Worm (Caenorhabditis elegans) whole organism, L1 larva: Measurements from ENCODE around the gene lido-2.

ENCODE experiments used
- F16B12.6 ChIP-seq: fragments of 150-350 bp; optimal IDR thresholded peaks from 2 replicates; lab custom pipeline; 2014; ENCODE audit warnings: missing biosample characterization, missing genetic modification characterization
- Y116A8C.19 ChIP-seq: sonication (generic microtip); optimal IDR thresholded peaks from 2 replicates; lab custom pipeline; 2016; ENCODE audit warnings: missing compliant biosample characterization, missing genetic modification characterization, borderline replicate concordance
- alr-1 ChIP-seq: fragments of 200-800 bp; sonication (Bioruptor generic); optimal IDR thresholded peaks from 2 replicates; lab custom pipeline; 2018; ENCODE audit warnings: borderline replicate concordance, mild to moderate bottlenecking, missing genetic modification characterization, missing compliant biosample characterization
- blmp-1 ChIP-seq: fragments of 150-350 bp; optimal IDR thresholded peaks from 2 replicates; lab custom pipeline; 2014; ENCODE audit warnings: missing biosample characterization, missing genetic modification characterization
- ceh-82 ChIP-seq, 3 experiments: fragments of 150-350 bp in 1 of 3; sonication (generic microtip) in 2 of 3; optimal IDR thresholded peaks; 2 replicates each; lab custom pipeline; 2014 to 2017; ENCODE audit warnings: missing biosample characterization in 3 of 3, missing genetic modification characterization in 3 of 3
- ceh-90 ChIP-seq: sonication (generic microtip); optimal IDR thresholded peaks from 2 replicates; lab custom pipeline; 2016; ENCODE audit warnings: missing genetic modification characterization, missing compliant biosample characterization
- dpl-1 ChIP-seq, 3 experiments: fragments of 150-350 bp in 2 of 3; sonication (generic microtip) in 1 of 3; optimal IDR thresholded peaks; 2 replicates each; lab custom pipeline; 2014 to 2017; ENCODE audit warnings: missing biosample characterization in 3 of 3, missing genetic modification characterization in 3 of 3, missing genetic modification reagents in 3 of 3
- efl-3 ChIP-seq: fragments of 200-800 bp; sonication (Bioruptor generic); optimal IDR thresholded peaks from 2 replicates; lab custom pipeline; 2018; ENCODE audit warnings: mild to moderate bottlenecking, missing genetic modification characterization, missing compliant biosample characterization
- egl-27 ChIP-seq, 2 experiments: fragments of 150-350 bp in 1 of 2; sonication (generic microtip); optimal IDR thresholded peaks; 3 replicates each; lab custom pipeline; 2017 to 2018; ENCODE audit warnings: missing biosample characterization in 2 of 2, missing genetic modification characterization in 2 of 2, missing genetic modification reagents in 2 of 2
- elt-2 ChIP-seq: sonication (generic microtip); optimal IDR thresholded peaks from 2 replicates; lab custom pipeline; 2016; ENCODE audit warnings: missing genetic modification characterization, mild to moderate bottlenecking, inconsistent platforms, missing compliant biosample characterization, missing genetic modification reagents
- elt-3 ChIP-seq, 6 experiments: fragments of 150-350 bp in 1 of 6; sonication (generic microtip); optimal IDR thresholded peaks; 2 replicates each; lab custom pipeline; 2017 to 2018; ENCODE audit warnings: missing biosample characterization in 6 of 6, missing genetic modification characterization in 6 of 6, inconsistent platforms in 1 of 6
- ets-5 ChIP-seq: fragments of 200-800 bp; sonication (Bioruptor generic); IDR thresholded peaks from 2 replicates; pipeline ENCODE4 v1.3.6; 2022; ENCODE audit warnings: missing genetic modification characterization, missing compliant biosample characterization
- fkh-8 ChIP-seq: sonication (generic microtip); optimal IDR thresholded peaks from 2 replicates; lab custom pipeline; 2016; ENCODE audit warnings: mild to moderate bottlenecking, missing genetic modification characterization, missing compliant biosample characterization
- hlh-17 ChIP-seq: fragments of 200-800 bp; sonication (Bioruptor generic); optimal IDR thresholded peaks from 2 replicates; lab custom pipeline; 2018; ENCODE audit warnings: missing genetic modification characterization, mild to moderate bottlenecking, missing compliant biosample characterization, moderate library complexity, borderline replicate concordance
- irx-1 ChIP-seq: sonication (generic microtip); optimal IDR thresholded peaks from 2 replicates; lab custom pipeline; 2016; ENCODE audit warnings: missing genetic modification characterization, missing compliant biosample characterization
- isw-1 ChIP-seq: fragments of 200-800 bp; sonication (Bioruptor generic); IDR thresholded peaks from 2 replicates; pipeline ENCODE4 v1.3.6; 2022; ENCODE audit warnings: missing genetic modification characterization, missing compliant biosample characterization
- lin-13 ChIP-seq: fragments of 150-350 bp; optimal IDR thresholded peaks from 2 replicates; lab custom pipeline; 2014; ENCODE audit warnings: missing biosample characterization, missing genetic modification reagents, missing genetic modification characterization
- lin-14 ChIP-seq: fragments of 200-800 bp; sonication (Bioruptor generic); optimal IDR thresholded peaks from 2 replicates; lab custom pipeline; 2018; ENCODE audit warnings: mild to moderate bottlenecking, missing genetic modification characterization, moderate library complexity, missing compliant biosample characterization
- lin-35 ChIP-seq, 2 experiments: fragments of 150-350 bp; optimal IDR thresholded peaks; 2 replicates each; lab custom pipeline; 2014; ENCODE audit warnings: missing biosample characterization in 2 of 2, missing genetic modification characterization in 2 of 2, missing genetic modification reagents in 2 of 2
- lin-39 ChIP-seq: fragments of 150-350 bp; optimal IDR thresholded peaks from 2 replicates; lab custom pipeline; 2014; ENCODE audit warnings: missing biosample characterization, missing genetic modification reagents, missing genetic modification characterization
- lsy-2 ChIP-seq, 2 experiments: fragments of 150-350 bp; optimal IDR thresholded peaks; 2 replicates each; lab custom pipeline; 2014; ENCODE audit warnings: missing biosample characterization in 2 of 2, missing genetic modification characterization in 2 of 2
- mab-9 ChIP-seq: fragments of 200-800 bp; sonication (Bioruptor generic); IDR thresholded peaks from 2 replicates; pipeline ENCODE4 v1.3.6; 2022; ENCODE audit warnings: missing genetic modification reagents, missing genetic modification characterization, missing compliant biosample characterization
- mdl-1 ChIP-seq, 2 experiments: fragments of 150-350 bp; optimal IDR thresholded peaks; 2 replicates each; lab custom pipeline; 2014 to 2017; ENCODE audit warnings: missing biosample characterization in 2 of 2, missing genetic modification characterization in 2 of 2, inconsistent platforms in 1 of 2
- nhr-11 ChIP-seq: fragments of 150-350 bp; optimal IDR thresholded peaks from 2 replicates; lab custom pipeline; 2014; ENCODE audit warnings: missing biosample characterization, missing genetic modification characterization
- nhr-19 ChIP-seq: fragments of 200-800 bp; sonication (Bioruptor generic); conservative IDR thresholded peaks from 2 replicates; pipeline ENCODE4 v1.3.6; 2022; ENCODE audit warnings: missing genetic modification characterization, missing compliant biosample characterization
- nhr-71 ChIP-seq: sonication (generic microtip); optimal IDR thresholded peaks from 2 replicates; lab custom pipeline; 2016; ENCODE audit warnings: mild to moderate bottlenecking, missing genetic modification characterization, moderate library complexity, missing compliant biosample characterization
- nhr-77 ChIP-seq: fragments of 150-350 bp; optimal IDR thresholded peaks from 2 replicates; lab custom pipeline; 2014; ENCODE audit warnings: missing biosample characterization, missing genetic modification characterization
- nhr-84 ChIP-seq: sonication (generic microtip); optimal IDR thresholded peaks from 2 replicates; lab custom pipeline; 2017; ENCODE audit warnings: missing biosample characterization, missing genetic modification characterization
- nhr-85 ChIP-seq: sonication (generic microtip); peaks from one replicate; lab custom pipeline; 2016; ENCODE audit warnings: missing genetic modification characterization, inconsistent platforms, missing compliant biosample characterization
- nhr-90 ChIP-seq: sonication (generic microtip); optimal IDR thresholded peaks from 2 replicates; lab custom pipeline; 2016; ENCODE audit warnings: mild to moderate bottlenecking, missing genetic modification characterization, missing compliant biosample characterization; ENCODE audit not compliant: poor library complexity
- pax-3 ChIP-seq: fragments of 200-800 bp; sonication (Bioruptor generic); optimal IDR thresholded peaks from 2 replicates; lab custom pipeline; 2018; ENCODE audit warnings: mild to moderate bottlenecking, missing genetic modification characterization, moderate library complexity, missing compliant biosample characterization
- rnt-1 ChIP-seq: sonication (generic microtip); optimal IDR thresholded peaks from 2 replicates; lab custom pipeline; 2016; ENCODE audit warnings: mild to moderate bottlenecking, missing genetic modification characterization, moderate library complexity, missing compliant biosample characterization
- skn-1 ChIP-seq: fragments of 150-350 bp; optimal IDR thresholded peaks from 2 replicates; lab custom pipeline; 2014; ENCODE audit warnings: missing biosample characterization, missing genetic modification characterization
- snpc-4 ChIP-seq: fragments of 150-350 bp; optimal IDR thresholded peaks from 2 replicates; lab custom pipeline; 2014; ENCODE audit warnings: missing biosample characterization, missing genetic modification characterization
- snu-23 ChIP-seq: sonication (generic microtip); optimal IDR thresholded peaks from 2 replicates; lab custom pipeline; 2016; ENCODE audit warnings: missing genetic modification characterization, missing compliant biosample characterization
- sptf-1 ChIP-seq: fragments of 150-350 bp; optimal IDR thresholded peaks from 2 replicates; lab custom pipeline; 2014; ENCODE audit warnings: missing biosample characterization, missing genetic modification characterization
- tbx-2 ChIP-seq: sonication (generic microtip); optimal IDR thresholded peaks from 2 replicates; lab custom pipeline; 2016; ENCODE audit warnings: missing genetic modification characterization, missing compliant biosample characterization
- unc-130 ChIP-seq: fragments of 150-350 bp; optimal IDR thresholded peaks from 2 replicates; lab custom pipeline; 2017; ENCODE audit warnings: missing biosample characterization, missing genetic modification characterization, inconsistent platforms
- zag-1 ChIP-seq: fragments of 150-350 bp; optimal IDR thresholded peaks from 2 replicates; lab custom pipeline; 2014; ENCODE audit warnings: missing biosample characterization, missing genetic modification characterization
- zip-4 ChIP-seq: fragments of 200-800 bp; sonication (Bioruptor generic); optimal IDR thresholded peaks from 2 replicates; lab custom pipeline; 2018; ENCODE audit warnings: mild to moderate bottlenecking, missing genetic modification characterization, moderate library complexity, missing compliant biosample characterization
- ztf-11 ChIP-seq, 2 experiments: sonication (generic microtip); optimal IDR thresholded peaks; 2 replicates each; lab custom pipeline; 2016 to 2017; ENCODE audit warnings: missing genetic modification characterization in 2 of 2, missing biosample characterization in 1 of 2, missing compliant biosample characterization in 1 of 2

The lido-2 gene

ce11 chrX:17058340-17058739 lies 42.2 kb downstream of the lido-2 start (continued):
- TF ChIP-seq ceh-90 (no peak), alr-1 (tag; lab: Kevin White, UChicago) (no peak), pax-3 (tag; lab: Kevin White, UChicago) (no peak), F16B12.6 (no peak), isw-1 (GFP tag; lab: Robert Waterston, UW) (no peak), rnt-1 (tag; lab: Kevin White, UChicago) (peak; percentile 33), egl-27 (tag; optimal IDR thresholded peaks at IDR 0.05; lab: Kevin White, UChicago) (no peak), zag-1 (tag; lab: Kevin White, UChicago) (no peak), skn-1 (tag; lab: Kevin White, UChicago) (no peak), irx-1 (no peak), nhr-84 (tag; lab: Kevin White, UChicago) (no peak), snpc-4 (tag; lab: Kevin White, UChicago) (no peak), nhr-90 (tag; lab: Kevin White, UChicago) (no peak), ceh-82 (tag; optimal IDR thresholded peaks at IDR 0.05; lab: Kevin White, UChicago) (no peak), elt-2 (tag; lab: Kevin White, UChicago) (no peak), nhr-11 (tag; lab: Kevin White, UChicago) (no peak), ztf-11 (tag; optimal IDR thresholded peaks at IDR 0.05; lab: Kevin White, UChicago) (no peak), Y116A8C.19 (tag; lab: Kevin White, UChicago) (no peak), zip-4 (GFP tag; lab: Kevin White, UChicago) (no peak)
- TF ChIP-seq, all 84 proteins: peak for 15

- peak; percentile 21 for TF ChIP-seq blmp-1 (tag; lab: Kevin White, UChicago)
- no peak for TF ChIP-seq mab-9
- TF ChIP-seq nhr-85 (tag; lab: Kevin White, UChicago), result peak; percentile 78
- TF ChIP-seq nhr-71 (tag; lab: Kevin White, UChicago), result peak; percentile 20
- TF ChIP-seq ztf-11 (tag; optimal IDR thresholded peaks at IDR 0.05; lab: Kevin White, UChicago), result no peak
- TF ChIP-seq lin-14 (GFP tag; lab: Kevin White, UChicago), result peak; percentile 41
- TF ChIP-seq snpc-4 (tag; lab: Kevin White, UChicago), result peak; percentile 30
- TF ChIP-seq elt-2 (tag; lab: Kevin White, UChicago), result peak; percentile 56
Measured at ce11 chrX:17055836-17056783, 44.4 kb downstream of the lido-2 start.

ce11 chrX:17055481-17055835 lies 45.1 kb downstream of the lido-2 start, which contains the start of gene gcy-11:
gcy-11 (minus strand) TSS chrX:17055581.
- peak; percentile 6 for TF ChIP-seq snu-23 (GFP tag; lab: Kevin White, UChicago)
- peak; percentile 37 for TF ChIP-seq rnt-1 (tag; lab: Kevin White, UChicago)
- peak; percentile 10 for TF ChIP-seq lin-39
- no peak for TF ChIP-seq efl-3 (GFP tag; lab: Kevin White, UChicago)
- peak; percentile 60 for TF ChIP-seq nhr-71 (tag; lab: Kevin White, UChicago)
- peak; percentile 23 for TF ChIP-seq fkh-8
- no peak for TF ChIP-seq skn-1 (tag; lab: Kevin White, UChicago)
- TF ChIP-seq lsy-2 (tag; optimal IDR thresholded peaks at IDR 0.05; lab: Kevin White, UChicago), result peak; percentile 15 to 18

- peak; percentile 55 for TF ChIP-seq nhr-71 (tag; lab: Kevin White, UChicago)
- TF ChIP-seq elt-3 (tag; optimal IDR thresholded peaks at IDR 0.05; lab: Kevin White, UChicago), result peak in 2 of 6 experiments; percentile 22 to 64
- peak; percentile 43 for TF ChIP-seq nhr-90 (tag; lab: Kevin White, UChicago)
- TF ChIP-seq lin-35 (GFP tag; optimal IDR thresholded peaks at IDR 0.05; lab: Kevin White, UChicago), result no peak
- peak; percentile 50 for TF ChIP-seq lin-14 (GFP tag; lab: Kevin White, UChicago)
- no peak for TF ChIP-seq hlh-17 (GFP tag; lab: Kevin White, UChicago)
- peak; percentile 30 for TF ChIP-seq lin-13 (GFP tag; lab: Kevin White, UChicago)
- no peak for TF ChIP-seq alr-1 (tag; lab: Kevin White, UChicago)
- TF ChIP-seq unc-130 (tag; lab: Kevin White, UChicago), result no peak
- TF ChIP-seq egl-27 (tag; optimal IDR thresholded peaks at IDR 0.05; lab: Kevin White, UChicago), result no peak
- TF ChIP-seq snu-23 (GFP tag; lab: Kevin White, UChicago), result peak; percentile 18
- peak; percentile 7 for TF ChIP-seq tbx-2 (tag; lab: Kevin White, UChicago)
- no peak for TF ChIP-seq nhr-77 (tag; lab: Kevin White, UChicago)
- TF ChIP-seq dpl-1 (GFP tag; optimal IDR thresholded peaks at IDR 0.05; lab: Kevin White, UChicago), result peak in 1 of 3 experiments; percentile 15
- TF ChIP-seq sptf-1 (tag; lab: Kevin White, UChicago), result no peak
- TF ChIP-seq mab-9, result no peak
- TF ChIP-seq lsy-2 (tag; optimal IDR thresholded peaks at IDR 0.05; lab: Kevin White, UChicago), result peak in 1 of 2 experiments; percentile 0
- TF ChIP-seq blmp-1 (tag; lab: Kevin White, UChicago), result peak; percentile 88
- no peak for TF ChIP-seq ets-5 (GFP tag; lab: Robert Waterston, UW)
- peak in 1 of 2 experiments; percentile 21 for TF ChIP-seq mdl-1 (tag; optimal IDR thresholded peaks at IDR 0.05; lab: Kevin White, UChicago)
- TF ChIP-seq zag-1 (tag; lab: Kevin White, UChicago), result no peak
- TF ChIP-seq nhr-85 (tag; lab: Kevin White, UChicago), result peak; percentile 68
- 0 out of 2 replicates have a peak, but pooled peaks have one; percentile 14 for TF ChIP-seq nhr-19 (GFP tag; lab: Robert Waterston, UW)
Measured at ce11 chrX:17054121-17054520, 46.4 kb downstream of the lido-2 start.
